Worm (Caenorhabditis elegans) whole organism, dauer: ENCODE data around the gene vha-3.

Experiments used
- unc-62 ChIP-seq: sonication (generic microtip); optimal IDR thresholded peaks from 2 replicates; lab custom pipeline; 2017; ENCODE audit warnings: missing biosample characterization, missing genetic modification reagents, missing genetic modification characterization

vha-3 gene

ce11 chrIV:2315545-2315995 is at the start of gene vha-3:
TSS of gene vha-3 (minus strand) at chrIV:2315945.
- TF ChIP-seq unc-62 (GFP tag; lab: Kevin White, UChicago): no peak

- TF ChIP-seq unc-62 (GFP tag; lab: Kevin White, UChicago): no peak
These were observed 33.1 kb upstream of the vha-3 start, which contains the start of the genes ppgn-1 and tftc-1 for ce11 chrIV:2348862-2349321. TSS of gene ppgn-1 (minus strand) at chrIV:2348912. TSS of gene tftc-1 (plus strand) at chrIV:2349271.

- TF ChIP-seq unc-62 (GFP tag; lab: Kevin White, UChicago): no peak
These were observed 18.3 kb upstream of the vha-3 start for ce11 chrIV:2334012-2334411.

- TF ChIP-seq unc-62 (GFP tag; lab: Kevin White, UChicago): no peak
These were observed 13.8 kb upstream of the vha-3 start, which contains the start of gene nhr-236 for ce11 chrIV:2329540-2329939. TSS of gene nhr-236 (minus strand) at chrIV:2329640.

- TF ChIP-seq unc-62 (GFP tag; lab: Kevin White, UChicago): no peak
These were observed 11.6 kb upstream of the vha-3 start for ce11 chrIV:2327317-2327716.

ce11 chrIV:2322998-2323397 is 7.3 kb upstream of the vha-3 start, which contains the start of gene nsy-4:
TSS of gene nsy-4 (plus strand) at chrIV:2323271.
- TF ChIP-seq unc-62 (GFP tag; lab: Kevin White, UChicago): no peak

- no peak for TF ChIP-seq unc-62 (GFP tag; lab: Kevin White, UChicago)
These were observed 5.8 kb upstream of the vha-3 start for ce11 chrIV:2321546-2321945.

- no peak for TF ChIP-seq unc-62 (GFP tag; lab: Kevin White, UChicago)
These were observed 4.3 kb upstream of the vha-3 start for ce11 chrIV:2320009-2320408.

ce11 chrIV:2316796-2317195 is 1.1 kb upstream of the vha-3 start:
- no peak for TF ChIP-seq unc-62 (GFP tag; lab: Kevin White, UChicago)

ce11 chrIV:2316273-2316672 is 528 bp upstream of the vha-3 start, which contains the start of gene Y38F2AL.12:
TSS of gene Y38F2AL.12 (plus strand) at chrIV:2316573.
- no peak for TF ChIP-seq unc-62 (GFP tag; lab: Kevin White, UChicago)

- no peak for TF ChIP-seq unc-62 (GFP tag; lab: Kevin White, UChicago)
These were observed 883 bp downstream of the vha-3 start for ce11 chrIV:2314862-2315261.

ce11 chrIV:2313721-2314683 is 1.7 kb downstream of the vha-3 start, which contains the start of gene vha-11:
TSS of gene vha-11 (minus strand) at chrIV:2314567.
- no peak for TF ChIP-seq unc-62 (GFP tag; lab: Kevin White, UChicago)

- no peak for TF ChIP-seq unc-62 (GFP tag; lab: Kevin White, UChicago)
These were observed 4.2 kb downstream of the vha-3 start for ce11 chrIV:2311554-2311953.

- TF ChIP-seq unc-62 (GFP tag; lab: Kevin White, UChicago): no peak
These were observed 7.5 kb downstream of the vha-3 start for ce11 chrIV:2308203-2308602.

- TF ChIP-seq unc-62 (GFP tag; lab: Kevin White, UChicago): no peak
These were observed 8.4 kb downstream of the vha-3 start for ce11 chrIV:2307374-2307773.

- no peak for TF ChIP-seq unc-62 (GFP tag; lab: Kevin White, UChicago)
These were observed 9.3 kb downstream of the vha-3 start, which contains the start of gene mksr-2 for ce11 chrIV:2306447-2306846. TSS of gene mksr-2 (minus strand) at chrIV:2306547.
